Worm (Caenorhabditis elegans): ENCODE results near the gene F15H10.5.

DNA sequence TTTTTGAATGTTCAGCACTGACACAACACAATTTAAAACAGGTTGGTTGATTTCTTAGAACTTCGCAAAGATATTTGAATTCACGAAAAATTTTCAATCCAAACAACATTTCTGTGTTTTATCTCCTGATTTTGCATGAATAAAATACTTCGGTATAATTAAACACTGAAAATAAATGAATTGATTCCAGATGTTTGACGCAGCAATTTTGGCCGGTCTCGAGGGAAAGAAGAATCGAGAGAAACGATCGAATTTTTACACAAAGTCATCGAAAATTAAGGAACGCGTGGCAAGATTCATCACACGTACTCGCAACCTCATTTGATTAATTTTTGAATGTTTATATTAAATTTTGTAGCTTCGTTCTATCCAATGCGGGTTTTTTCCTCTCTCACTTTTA, 45.3 kb upstream of the F15H10.5 start:
- TF ChIP-seq ceh-36 (tag; optimal IDR thresholded peaks at IDR 0.05), result no peak
- no peak for TF ChIP-seq tbx-11 (GFP tag; IDR thresholded peaks at IDR 0.05)
- no peak for TF ChIP-seq ama-1 (optimal IDR thresholded peaks at IDR 0.05)
- no peak for TF ChIP-seq tbx-37 (GFP tag; conservative IDR thresholded peaks at IDR 0.05)
- TF ChIP-seq pes-1 (GFP tag; IDR thresholded peaks at IDR 0.05), result no peak
- no peak for TF ChIP-seq scrt-1 (GFP tag; IDR thresholded peaks at IDR 0.05)
